Worm (Caenorhabditis elegans): Measurements from ENCODE around the gene F53F4.7.

F53F4.7 gene

ce11 chrV:13577463-13577862 is 36.3 kb downstream of the F53F4.7 start:
- TF ChIP-seq nhr-77 (tag; optimal IDR thresholded peaks at IDR 0.05) = no peak
- TF ChIP-seq xbp-1 (tag; optimal IDR thresholded peaks at IDR 0.05) = no peak
- TF ChIP-seq C04F5.9 (tag; optimal IDR thresholded peaks at IDR 0.05) = no peak
- no peak for TF ChIP-seq unc-86 (tag; optimal IDR thresholded peaks at IDR 0.05)
- TF ChIP-seq sox-4 (tag; optimal IDR thresholded peaks at IDR 0.05) = no peak
- TF ChIP-seq nhr-19 (GFP tag; conservative IDR thresholded peaks at IDR 0.05) = no peak
- TF ChIP-seq lin-14 (GFP tag; optimal IDR thresholded peaks at IDR 0.05) = no peak
- no peak for TF ChIP-seq pax-3 (tag; optimal IDR thresholded peaks at IDR 0.05)
- TF ChIP-seq lin-15B (tag; optimal IDR thresholded peaks at IDR 0.05) = no peak
- TF ChIP-seq snu-23 (GFP tag; optimal IDR thresholded peaks at IDR 0.05) = no peak
- no peak for TF ChIP-seq nhr-28 (tag; optimal IDR thresholded peaks at IDR 0.05)
- no peak for TF ChIP-seq nhr-84 (tag; optimal IDR thresholded peaks at IDR 0.05)
- no peak for TF ChIP-seq isw-1 (GFP tag; IDR thresholded peaks at IDR 0.05)
- no peak for TF ChIP-seq ceh-8 (GFP tag; optimal IDR thresholded peaks at IDR 0.05)

- TF ChIP-seq efl-1 (optimal IDR thresholded peaks at IDR 0.05) = no peak
- TF ChIP-seq efl-1 (GFP tag; optimal IDR thresholded peaks at IDR 0.05 in 1 of 2) = no peak
- no peak for TF ChIP-seq nhr-85 (tag)
- peak; percentile 3 for TF ChIP-seq jun-1 (tag; optimal IDR thresholded peaks at IDR 0.05)
- TF ChIP-seq pag-3 (tag; optimal IDR thresholded peaks at IDR 0.05; ENCODE audit: borderline replicate concordance, insufficient read depth) = no peak
- TF ChIP-seq nhr-84 (tag; optimal IDR thresholded peaks at IDR 0.05) = no peak
- peak; percentile 62 for TF ChIP-seq elt-2 (tag; optimal IDR thresholded peaks at IDR 0.05)
- TF ChIP-seq lin-35 (GFP tag; optimal IDR thresholded peaks at IDR 0.05) = peak in 1 of 2 experiments; percentile 43
- TF ChIP-seq pqm-1 (tag; optimal IDR thresholded peaks at IDR 0.05) = peak; percentile 66
Observed at ce11 chrV:13576828-13577227, 36.9 kb downstream of the F53F4.7 start.

- TF ChIP-seq skn-1 (tag; optimal IDR thresholded peaks at IDR 0.05) = no peak
- TF ChIP-seq aly-2 (tag; optimal IDR thresholded peaks at IDR 0.05) = no peak
- TF ChIP-seq irx-1 (tag; optimal IDR thresholded peaks at IDR 0.05) = no peak
- TF ChIP-seq nhr-85 (tag) = no peak
- TF ChIP-seq lin-13 (GFP tag; optimal IDR thresholded peaks at IDR 0.05) = no peak
- no peak for TF ChIP-seq F16B12.6 (tag; optimal IDR thresholded peaks at IDR 0.05)
- no peak for TF ChIP-seq dsc-1 (tag; optimal IDR thresholded peaks at IDR 0.05)
Observed at ce11 chrV:13575866-13576265, 37.9 kb downstream of the F53F4.7 start.

ce11 chrV:13571714-13572258 is 42.0 kb downstream of the F53F4.7 start, which contains the start of gene C50B8.4:
C50B8.4 (plus strand) TSS chrV:13572012.
- TF ChIP-seq fkh-4 (tag; optimal IDR thresholded peaks at IDR 0.05; ENCODE audit: borderline replicate concordance) (no peak), lin-35 (GFP tag; optimal IDR thresholded peaks at IDR 0.05) (peak in 1 of 2 experiments; percentile 32), alr-1 (tag; optimal IDR thresholded peaks at IDR 0.05; ENCODE audit: borderline replicate concordance) (no peak), elt-2 (tag; optimal IDR thresholded peaks at IDR 0.05) (peak; percentile 45)

ce11 chrV:13568533-13568932 is 45.2 kb downstream of the F53F4.7 start, which contains the start of the genes nuaf-1 and bir-2:
nuaf-1 (minus strand) TSS chrV:13568630.
bir-2 (plus strand) TSS chrV:13568850.
- peak; percentile 57 for TF ChIP-seq xbp-1 (tag; optimal IDR thresholded peaks at IDR 0.05)
- peak; percentile 62 for TF ChIP-seq unc-130 (tag; optimal IDR thresholded peaks at IDR 0.05)
- peak; percentile 73 for TF ChIP-seq snu-23 (GFP tag; optimal IDR thresholded peaks at IDR 0.05)
- peak; percentile 27 for TF ChIP-seq pag-3 (tag; optimal IDR thresholded peaks at IDR 0.05; ENCODE audit: borderline replicate concordance, insufficient read depth)
- peak; percentile 54 for TF ChIP-seq C16A3.4 (tag; optimal IDR thresholded peaks at IDR 0.05)
- peak in 2 of 6 experiments; percentile 25 to 65 for TF ChIP-seq elt-3 (tag; optimal IDR thresholded peaks at IDR 0.05)
- TF ChIP-seq nhr-71 (tag; optimal IDR thresholded peaks at IDR 0.05) = peak; percentile 77
- TF ChIP-seq tbx-2 (tag; optimal IDR thresholded peaks at IDR 0.05) = peak; percentile 52
- no peak for TF ChIP-seq lir-3 (tag; optimal IDR thresholded peaks at IDR 0.05; ENCODE audit: poor library complexity)
- peak; percentile 28 for TF ChIP-seq jun-1 (tag; optimal IDR thresholded peaks at IDR 0.05)
- peak; percentile 26 for TF ChIP-seq egl-13 (tag; optimal IDR thresholded peaks at IDR 0.05)
- peak; percentile 78 for TF ChIP-seq nhr-47 (tag; optimal IDR thresholded peaks at IDR 0.05)
- no peak for TF ChIP-seq ces-1 (GFP tag; optimal IDR thresholded peaks at IDR 0.05)
- peak; percentile 54 for TF ChIP-seq unc-86 (tag; optimal IDR thresholded peaks at IDR 0.05)
- TF ChIP-seq irx-1 (tag; optimal IDR thresholded peaks at IDR 0.05) = peak; percentile 23
- TF ChIP-seq lin-13 (GFP tag; optimal IDR thresholded peaks at IDR 0.05) = peak; percentile 48
- peak; percentile 75 for TF ChIP-seq lin-15B (tag; optimal IDR thresholded peaks at IDR 0.05)
- peak; percentile 41 for TF ChIP-seq fkh-8 (tag; optimal IDR thresholded peaks at IDR 0.05)
- peak in 1 of 2 experiments; percentile 47 for TF ChIP-seq ztf-11 (tag; optimal IDR thresholded peaks at IDR 0.05)
- TF ChIP-seq nhr-19 (GFP tag; conservative IDR thresholded peaks at IDR 0.05) = peak; percentile 54
- TF ChIP-seq efl-1 (optimal IDR thresholded peaks at IDR 0.05) = peak; percentile 68 to 82
- peak; percentile 85 to 98 for TF ChIP-seq efl-1 (GFP tag; optimal IDR thresholded peaks at IDR 0.05 in 1 of 2)
- peak; percentile 59 for TF ChIP-seq nhr-20 (tag; optimal IDR thresholded peaks at IDR 0.05)
- peak; percentile 28 for TF ChIP-seq snpc-4 (tag; optimal IDR thresholded peaks at IDR 0.05)

Data from whole organism, L1 larva.